Fruit fly (Drosophila melanogaster) whole organism, embryonic: Measurements from ENCODE around the gene term.

Experiments
- B-H1 ChIP-seq: fragments of 200-800 bp; sonication (Bioruptor generic); IDR thresholded peaks from 3 replicates; pipeline ENCODE4 v1.3.6; 2022; ENCODE audit warnings: missing biosample characterization, missing genetic modification characterization
- Lhr ChIP-seq: fragments of 200-800 bp; sonication (Bioruptor generic); optimal IDR thresholded peaks from 3 replicates; lab custom pipeline; 2017; ENCODE audit warnings: mild to moderate bottlenecking, missing biosample characterization, missing genetic modification reagents, missing genetic modification characterization

- no peak for TF ChIP-seq Lhr (GFP tag; lab: Kevin White, UChicago)
- TF ChIP-seq B-H1 (GFP tag; lab: Robert Waterston, UW) = no peak
Observed at dm6 chr3L:18611600-18611999, 18.0 kb upstream of the term start, which contains the start of gene CG32199.
